Fruit fly (Drosophila melanogaster): ENCODE results near the gene Pmi.

- TF ChIP-seq fru (optimal IDR thresholded peaks at IDR 0.05) (no peak), D (optimal IDR thresholded peaks at IDR 0.05) (no peak), D (GFP tag; optimal IDR thresholded peaks at IDR 0.05) (no peak), cwo (GFP tag; optimal IDR thresholded peaks at IDR 0.05) (no peak), Blimp-1 (GFP tag; optimal IDR thresholded peaks at IDR 0.05) (no peak), ssp (GFP tag; IDR thresholded peaks at IDR 0.05) (no peak), gsb-n (tag; optimal IDR thresholded peaks at IDR 0.05) (no peak), B-H2 (GFP tag; optimal IDR thresholded peaks at IDR 0.05) (no peak), CG2875 (GFP tag; optimal IDR thresholded peaks at IDR 0.05) (no peak)
These were observed 52.0 kb downstream of the Pmi start for dm6 chr3L:5831890-5832289.

Measured in whole organism, embryonic.